Worm (Caenorhabditis elegans): ENCODE results near the gene F53E10.5.

- TF ChIP-seq fos-1 (tag; optimal IDR thresholded peaks at IDR 0.05) (no peak), aly-2 (tag; optimal IDR thresholded peaks at IDR 0.05) (no peak), unc-62 (GFP tag; optimal IDR thresholded peaks at IDR 0.05 in 1 of 2) (no peak), unc-62 (tag; optimal IDR thresholded peaks at IDR 0.05) (no peak), lsy-2 (tag; optimal IDR thresholded peaks at IDR 0.05) (no peak), lir-3 (tag; optimal IDR thresholded peaks at IDR 0.05) (no peak), rbr-2 (tag; optimal IDR thresholded peaks at IDR 0.05) (no peak), nhr-11 (tag; optimal IDR thresholded peaks at IDR 0.05) (no peak), lin-1 (GFP tag; IDR thresholded peaks at IDR 0.05) (no peak), Y75B8A.6 (GFP tag; IDR thresholded peaks at IDR 0.05) (no peak), pha-4 (GFP tag; IDR thresholded peaks at IDR 0.05) (no peak), pha-4 (tag; optimal IDR thresholded peaks at IDR 0.05) (no peak), nhr-237 (tag; optimal IDR thresholded peaks at IDR 0.05) (no peak), sdz-12 (GFP tag; optimal IDR thresholded peaks at IDR 0.05) (no peak), snpc-4 (tag; optimal IDR thresholded peaks at IDR 0.05) (no peak), mxl-3 (GFP tag; optimal IDR thresholded peaks at IDR 0.05) (no peak)
Measured at ce11 chrV:2575716-2576115, 23.0 kb downstream of the F53E10.5 start.

Data from whole organism, L4 larva.